Fruit fly (Drosophila melanogaster) whole organism, embryonic: ENCODE data around the gene CG7370.

Experiments used
- Awh ChIP-seq: fragments of 200-800 bp; sonication (Bioruptor generic); IDR thresholded peaks from 2 replicates; pipeline ENCODE4, ENCODE4 v1.3.6; 2022; ENCODE audit warnings: missing biosample characterization, missing genetic modification characterization
- B-H2 ChIP-seq: fragments of 200-800 bp; sonication (Bioruptor generic); optimal IDR thresholded peaks from 2 replicates; lab custom pipeline; 2018; ENCODE audit warnings: missing biosample characterization, mild to moderate bottlenecking, missing genetic modification characterization
- BEAF-32 ChIP-seq: fragments of 200-800 bp; sonication (Bioruptor generic); optimal IDR thresholded peaks from 3 replicates; lab custom pipeline; 2017; ENCODE audit warnings: missing biosample characterization, missing genetic modification characterization, mild to moderate bottlenecking, moderate library complexity, missing genetic modification reagents
- C15 ChIP-seq: fragments of 200-800 bp; sonication (Bioruptor generic); IDR thresholded peaks from 3 replicates; pipeline ENCODE4 v1.3.6; 2022; ENCODE audit warnings: missing biosample characterization, missing genetic modification characterization
- CG1024 ChIP-seq: fragments of 200-800 bp; sonication (Bioruptor generic); IDR thresholded peaks from 2 replicates; pipeline ENCODE4 v1.3.6; 2022; ENCODE audit warnings: missing biosample characterization, missing genetic modification characterization
- CG11093 ChIP-seq: fragments of 200-800 bp; sonication (Bioruptor generic); IDR thresholded peaks from 3 replicates; pipeline ENCODE4 v1.3.6; 2022; ENCODE audit warnings: missing biosample characterization, missing genetic modification characterization
- CG13775 ChIP-seq: fragments of 200-800 bp; sonication (Bioruptor generic); optimal IDR thresholded peaks from 3 replicates; lab custom pipeline; 2017; ENCODE audit warnings: missing biosample characterization, mild to moderate bottlenecking, missing genetic modification characterization
- CG15601 ChIP-seq: fragments of 200-800 bp; sonication (Bioruptor generic); optimal IDR thresholded peaks from 3 replicates; lab custom pipeline; 2019; ENCODE audit warnings: missing biosample characterization, mild to moderate bottlenecking, missing genetic modification characterization, moderate library complexity
- CG16779 ChIP-seq: fragments of 200-800 bp; sonication (Bioruptor generic); IDR thresholded peaks from 2 replicates; pipeline ENCODE4 v1.3.6; 2022; ENCODE audit warnings: missing biosample characterization, missing genetic modification characterization
- CG16863 ChIP-seq: fragments of 200-800 bp; sonication (Bioruptor generic); optimal IDR thresholded peaks from 3 replicates; lab custom pipeline; 2016; ENCODE audit warnings: missing biosample characterization, missing genetic modification characterization
- CG17328 ChIP-seq: fragments of 200-800 bp; sonication (Bioruptor generic); IDR thresholded peaks from 2 replicates; pipeline ENCODE4 v1.3.6; 2022; ENCODE audit warnings: missing biosample characterization, missing genetic modification characterization
- CG17359 ChIP-seq: fragments of 200-800 bp; sonication (Bioruptor generic); optimal IDR thresholded peaks from 3 replicates; lab custom pipeline; 2018; ENCODE audit warnings: missing biosample characterization, mild to moderate bottlenecking, missing genetic modification characterization, moderate library complexity
- CG17612 ChIP-seq: fragments of 200-800 bp; sonication (Bioruptor generic); IDR thresholded peaks from 2 replicates; pipeline ENCODE4 v1.3.6; 2022; ENCODE audit warnings: missing biosample characterization, missing genetic modification characterization
- CG31224 ChIP-seq: fragments of 200-800 bp; sonication (Bioruptor generic); IDR thresholded peaks from 2 replicates; pipeline ENCODE4 v1.3.6; 2022; ENCODE audit warnings: missing biosample characterization, missing genetic modification characterization
- CG4282 ChIP-seq: fragments of 200-800 bp; sonication (Bioruptor generic); optimal IDR thresholded peaks from 2 replicates; lab custom pipeline; 2016; ENCODE audit warnings: missing biosample characterization, missing genetic modification characterization
- CG7271 ChIP-seq: fragments of 200-800 bp; sonication (Bioruptor generic); optimal IDR thresholded peaks from 2 replicates; lab custom pipeline; 2018; ENCODE audit warnings: missing biosample characterization, mild to moderate bottlenecking, missing genetic modification characterization, moderate library complexity
- CG7839 ChIP-seq: fragments of 200-800 bp; sonication (Bioruptor generic); optimal IDR thresholded peaks from 3 replicates; lab custom pipeline; 2018; ENCODE audit warnings: missing biosample characterization, mild to moderate bottlenecking, missing genetic modification characterization, moderate library complexity
- CTCF ChIP-seq: fragments of 200-800 bp; sonication (Bioruptor generic); optimal IDR thresholded peaks from 2 replicates; lab custom pipeline; 2017; ENCODE audit warnings: missing biosample characterization, mild to moderate bottlenecking, missing genetic modification characterization, moderate library complexity
- Dref ChIP-seq: fragments of 200-800 bp; sonication (Bioruptor generic); IDR thresholded peaks from 2 replicates; pipeline ENCODE4 v1.3.6; 2022; ENCODE audit warnings: missing biosample characterization, missing genetic modification characterization
- H15 ChIP-seq: fragments of 200-800 bp; sonication (Bioruptor generic); IDR thresholded peaks from 3 replicates; pipeline ENCODE4 v1.3.6; 2022; ENCODE audit warnings: missing biosample characterization, missing genetic modification characterization
- Hmx ChIP-seq: fragments of 200-800 bp; sonication (Bioruptor generic); optimal IDR thresholded peaks from 2 replicates; lab custom pipeline; 2016; ENCODE audit warnings: missing biosample characterization, missing genetic modification characterization
- Jarid2 ChIP-seq: fragments of 200-800 bp; sonication (Bioruptor generic); optimal IDR thresholded peaks from 3 replicates; lab custom pipeline; 2017; ENCODE audit warnings: mild to moderate bottlenecking, missing biosample characterization, missing genetic modification reagents, missing genetic modification characterization
- MTF-1 ChIP-seq: fragments of 200-800 bp; sonication (Bioruptor generic); optimal IDR thresholded peaks from 2 replicates; lab custom pipeline; 2018; ENCODE audit warnings: missing biosample characterization, mild to moderate bottlenecking, missing genetic modification characterization, borderline replicate concordance
- Mes4 ChIP-seq: fragments of 200-800 bp; sonication (Bioruptor generic); optimal IDR thresholded peaks from 2 replicates; lab custom pipeline; 2016; ENCODE audit warnings: missing biosample characterization, missing genetic modification characterization
- Oaz ChIP-seq: fragments of 200-800 bp; sonication (Bioruptor generic); IDR thresholded peaks from 2 replicates; pipeline ENCODE4 v1.3.6; 2022; ENCODE audit warnings: missing biosample characterization, missing genetic modification characterization
- Six4 ChIP-seq: fragments of 200-800 bp; sonication (Bioruptor generic); optimal IDR thresholded peaks from 2 replicates; lab custom pipeline; 2016; ENCODE audit warnings: missing biosample characterization, missing genetic modification characterization
- ab ChIP-seq: fragments of 200-800 bp; sonication (Bioruptor generic); optimal IDR thresholded peaks from 2 replicates; lab custom pipeline; 2016; ENCODE audit warnings: missing biosample characterization, missing genetic modification characterization
- amos ChIP-seq: fragments of 200-800 bp; sonication (Bioruptor generic); IDR thresholded peaks from 2 replicates; pipeline ENCODE4 v1.3.6; 2022; ENCODE audit warnings: missing biosample characterization, missing genetic modification characterization; ENCODE audit not compliant: partially characterized antibody
- ash1 ChIP-seq: fragments of 200-800 bp; sonication (Bioruptor generic); optimal IDR thresholded peaks from 2 replicates; lab custom pipeline; 2018; ENCODE audit warnings: missing biosample characterization, mild to moderate bottlenecking, missing genetic modification characterization
- bigmax ChIP-seq: fragments of 200-800 bp; sonication (Bioruptor generic); optimal IDR thresholded peaks from 2 replicates; lab custom pipeline; 2018; ENCODE audit warnings: missing biosample characterization, mild to moderate bottlenecking, missing genetic modification characterization
- chn ChIP-seq: fragments of 200-800 bp; sonication (Bioruptor generic); optimal IDR thresholded peaks from 2 replicates; lab custom pipeline; 2016; ENCODE audit warnings: missing biosample characterization, missing genetic modification characterization
- corto ChIP-seq: fragments of 200-800 bp; sonication (Bioruptor generic); optimal IDR thresholded peaks from 2 replicates; lab custom pipeline; 2016; ENCODE audit warnings: missing biosample characterization, mild to moderate bottlenecking, missing genetic modification characterization, moderate library complexity
- croc ChIP-seq: fragments of 200-800 bp; sonication (Bioruptor generic); conservative IDR thresholded peaks from 3 replicates; pipeline ENCODE4 v1.3.6; 2022; ENCODE audit warnings: missing biosample characterization, missing genetic modification characterization
- crol ChIP-seq: fragments of 200-800 bp; sonication (Bioruptor generic); IDR thresholded peaks from 2 replicates; pipeline ENCODE4 v1.3.6; 2022; ENCODE audit warnings: missing biosample characterization, missing genetic modification characterization
- crp ChIP-seq, 2 experiments: fragments of 200-800 bp; sonication (Bioruptor generic); optimal IDR thresholded peaks; 2 replicates in 1 of 2; 3 replicates in 1 of 2; lab custom pipeline; 2017; ENCODE audit warnings: missing biosample characterization in 2 of 2, missing genetic modification characterization in 2 of 2, mild to moderate bottlenecking in 1 of 2, moderate library complexity in 1 of 2
- dysf ChIP-seq: fragments of 200-800 bp; sonication (Bioruptor generic); IDR thresholded peaks from 3 replicates; pipeline ENCODE4 v1.3.6; 2022; ENCODE audit warnings: missing biosample characterization, missing genetic modification characterization
- ems ChIP-seq: fragments of 200-800 bp; sonication (Bioruptor generic); optimal IDR thresholded peaks from 3 replicates; lab custom pipeline; 2016; ENCODE audit warnings: missing biosample characterization, missing genetic modification characterization
- exex ChIP-seq: fragments of 200-800 bp; sonication (Bioruptor generic); optimal IDR thresholded peaks from 4 replicates; lab custom pipeline; 2018; ENCODE audit warnings: missing biosample characterization, mild to moderate bottlenecking, missing genetic modification characterization, moderate library complexity
- gcm ChIP-seq: fragments of 200-800 bp; sonication (Bioruptor generic); optimal IDR thresholded peaks from 2 replicates; lab custom pipeline; 2019; ENCODE audit warnings: missing biosample characterization, mild to moderate bottlenecking, missing genetic modification characterization, moderate library complexity
- grau ChIP-seq: fragments of 200-800 bp; optimal IDR thresholded peaks from 3 replicates; lab custom pipeline; 2019; ENCODE audit warnings: missing biosample characterization, mild to moderate bottlenecking, missing genetic modification characterization, moderate library complexity
- gsb ChIP-seq: fragments of 200-800 bp; sonication (Bioruptor generic); IDR thresholded peaks from 2 replicates; pipeline ENCODE4 v1.3.6; 2022; ENCODE audit warnings: missing biosample characterization, missing genetic modification characterization
- ham ChIP-seq: fragments of 200-800 bp; sonication (Bioruptor generic); IDR thresholded peaks from 2 replicates; pipeline ENCODE4 v1.3.6; 2022; ENCODE audit warnings: missing biosample characterization, missing genetic modification characterization
- insv ChIP-seq, 2 experiments: fragments of 200-800 bp; sonication (Bioruptor generic); optimal IDR thresholded peaks; 3 replicates each; lab custom pipeline; 2016 to 2018; ENCODE audit warnings: missing biosample characterization in 2 of 2, missing genetic modification characterization in 2 of 2
- lov ChIP-seq, 2 experiments: fragments of 200-800 bp in 1 of 2; fragments of >200 bp in 1 of 2; sonication (Bioruptor generic) in 1 of 2; IDR thresholded peaks in 1 of 2; optimal IDR thresholded peaks in 1 of 2; 2 replicates in 1 of 2; 3 replicates in 1 of 2; pipeline versions ENCODE4 v1.3.6 to Lab custom; 2017 to 2022; ENCODE audit warnings: missing biosample characterization in 1 of 2, missing genetic modification characterization in 1 of 2
- nmo ChIP-seq: fragments of 200-800 bp; sonication (Bioruptor generic); optimal IDR thresholded peaks from 2 replicates; lab custom pipeline; 2018; ENCODE audit warnings: missing biosample characterization, mild to moderate bottlenecking, missing genetic modification characterization, moderate library complexity
- sd ChIP-seq: fragments of 200-800 bp; sonication (Bioruptor generic); optimal IDR thresholded peaks from 3 replicates; lab custom pipeline; 2018; ENCODE audit warnings: missing biosample characterization, mild to moderate bottlenecking, missing genetic modification characterization, moderate library complexity
- sisA ChIP-seq: fragments of 200-800 bp; sonication (Bioruptor generic); IDR thresholded peaks from 2 replicates; pipeline ENCODE4 v1.3.6; 2022; ENCODE audit warnings: missing biosample characterization, missing genetic modification characterization
- slp2 ChIP-seq: fragments of 200-800 bp; sonication (Bioruptor generic); optimal IDR thresholded peaks from 2 replicates; lab custom pipeline; 2016; ENCODE audit warnings: missing biosample characterization, missing genetic modification characterization
- ttk ChIP-seq: fragments of 200-800 bp; sonication (Bioruptor generic); IDR thresholded peaks from 2 replicates; pipeline ENCODE4 v2.1.2; 2022; ENCODE audit warnings: missing biosample characterization, missing genetic modification characterization
- unpg ChIP-seq: fragments of 200-800 bp; sonication (Bioruptor generic); optimal IDR thresholded peaks from 3 replicates; lab custom pipeline; 2018; ENCODE audit warnings: missing biosample characterization, mild to moderate bottlenecking, missing genetic modification characterization, moderate library complexity

Gene CG7370

DNA sequence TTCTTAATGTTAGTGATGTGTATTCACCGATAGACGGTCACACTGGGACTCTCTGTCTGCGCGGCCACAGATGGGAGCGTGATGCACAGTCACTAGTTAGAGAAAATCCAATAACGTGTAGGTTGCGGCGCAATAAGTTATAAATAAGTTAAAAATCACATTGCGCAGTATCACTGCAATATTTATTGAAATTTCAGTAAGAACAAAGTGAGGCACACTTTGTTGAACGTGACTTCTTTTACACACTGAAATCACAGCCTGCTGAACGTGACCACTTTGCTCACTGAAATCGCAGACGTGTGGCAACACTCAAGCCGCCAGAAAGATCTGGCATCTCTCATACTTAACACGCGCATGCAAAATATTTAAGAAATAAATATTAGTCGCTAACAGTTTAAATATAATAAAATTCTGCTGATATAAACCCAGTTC, 41.0 kb upstream of the CG7370 start, which contains the start of the genes CG11247 and Polr2H (continued):
- TF ChIP-seq CG17612 (GFP tag; lab: Robert Waterston, UW) (peak; percentile 81), CG17328 (GFP tag; lab: Robert Waterston, UW) (peak; percentile 86), gcm (GFP tag; lab: Kevin White, UChicago) (peak; percentile 41), CG16779 (GFP tag; lab: Robert Waterston, UW) (peak; percentile 63), Mes4 (GFP tag; lab: Kevin White, UChicago) (peak; percentile 72), exex (tag; lab: Kevin White, UChicago) (no peak), Hmx (GFP tag; lab: Kevin White, UChicago) (peak; percentile 76), CG1024 (GFP tag; lab: Robert Waterston, UW) (peak; percentile 82), CG13775 (GFP tag; lab: Kevin White, UChicago) (peak; percentile 93), amos (GFP tag; lab: Robert Waterston, UW) (peak; percentile 72), gsb (GFP tag; lab: Robert Waterston, UW) (peak; percentile 71; the same call in 1 of the 2 replicates), MTF-1 (GFP tag; lab: Kevin White, UChicago) (no peak), ttk (GFP tag; lab: Robert Waterston, UW) (peak; percentile 93), sisA (GFP tag; lab: Robert Waterston, UW) (peak; percentile 97), BEAF-32 (peak; percentile 93), nmo (GFP tag; lab: Kevin White, UChicago) (peak; percentile 95), insv (GFP tag; optimal IDR thresholded peaks at IDR 0.05; lab: Kevin White, UChicago) (peak in 1 of 2 experiments; percentile 47), Jarid2 (GFP tag; lab: Kevin White, UChicago) (peak; percentile 47), Six4 (peak; percentile 81), CG16863 (peak; percentile 94), ham (GFP tag; lab: Robert Waterston, UW) (peak; percentile 64; the same call in 1 of the 2 replicates), crol (GFP tag; lab: Robert Waterston, UW) (peak; percentile 40; the same call in 1 of the 2 replicates), B-H2 (peak; percentile 73), grau (tag; lab: Kevin White, UChicago) (peak; percentile 86), Dref (peak; percentile 60), ems (GFP tag; lab: Kevin White, UChicago) (peak; percentile 92), ash1 (GFP tag; lab: Kevin White, UChicago) (no peak), CG4282 (GFP tag; lab: Kevin White, UChicago) (peak; percentile 85), slp2 (GFP tag; lab: Kevin White, UChicago) (peak; percentile 89), C15 (peak; percentile 79; the same call in 1 of the 3 replicates), croc (GFP tag; lab: Robert Waterston, UW) (peak; percentile 90), CG17359 (peak; percentile 72), Oaz (peak; percentile 83), CG7839 (tag; lab: Kevin White, UChicago) (peak; percentile 89), ab (peak; percentile 87), CG31224 (GFP tag; lab: Robert Waterston, UW) (peak; percentile 82), crp (GFP tag; optimal IDR thresholded peaks at IDR 0.05; lab: Kevin White, UChicago) (peak in 1 of 2 experiments; percentile 66), sd (tag; lab: Kevin White, UChicago) (no peak), CTCF (no peak), corto (GFP tag; lab: Kevin White, UChicago) (no peak), Awh (GFP tag; lab: Robert Waterston, UW) (peak; percentile 38; the same call in 1 of the 2 replicates), CG11093 (GFP tag; lab: Robert Waterston, UW) (peak; percentile 92), lov (optimal IDR thresholded peaks at IDR 0.05; lab: Kevin White, UChicago) (no peak), lov (GFP tag; IDR thresholded peaks at IDR 0.05; lab: Robert Waterston, UW) (peak; percentile 81; the same call in 2 of the 3 replicates), unpg (GFP tag; lab: Kevin White, UChicago) (peak; percentile 90), CG15601 (tag; lab: Kevin White, UChicago) (peak; percentile 75), chn (GFP tag; lab: Kevin White, UChicago) (peak; percentile 96), dysf (peak; percentile 94), bigmax (no peak), H15 (peak; percentile 91), CG7271 (tag; lab: Kevin White, UChicago) (peak; percentile 60)
